Worm (Caenorhabditis elegans) whole organism, mixed stage, embryonic: Measurements from ENCODE around the gene K10D2.5.

ENCODE experiments used
- M03D4.4 ChIP-seq: sonication (generic microtip); optimal IDR thresholded peaks from 2 replicates; lab custom pipeline; 2017; ENCODE audit warnings: mild to moderate bottlenecking, missing genetic modification characterization, missing compliant biosample characterization
- bed-3 ChIP-seq: fragments of 200-800 bp; sonication (Bioruptor generic); optimal IDR thresholded peaks from 3 replicates; lab custom pipeline; 2018; ENCODE audit warnings: mild to moderate bottlenecking, missing genetic modification characterization, moderate library complexity, missing compliant biosample characterization
- blmp-1 ChIP-seq: fragments of 150-350 bp; optimal IDR thresholded peaks from 2 replicates; lab custom pipeline; 2014; ENCODE audit warnings: missing biosample characterization, missing genetic modification characterization
- ceh-39 ChIP-seq: fragments of 150-350 bp; optimal IDR thresholded peaks from 2 replicates; lab custom pipeline; 2014; ENCODE audit warnings: missing biosample characterization, missing genetic modification characterization
- ceh-83 ChIP-seq: fragments of 200-800 bp; sonication (Bioruptor generic); optimal IDR thresholded peaks from 2 replicates; lab custom pipeline; 2018; ENCODE audit warnings: mild to moderate bottlenecking, missing genetic modification characterization, missing compliant biosample characterization
- ces-1 ChIP-seq: fragments of 150-350 bp; optimal IDR thresholded peaks from 2 replicates; lab custom pipeline; 2014; ENCODE audit warnings: missing biosample characterization, missing genetic modification reagents, missing genetic modification characterization
- drap-1 ChIP-seq: fragments of 200-800 bp; sonication (Bioruptor generic); optimal IDR thresholded peaks from 3 replicates; lab custom pipeline; 2018; ENCODE audit warnings: mild to moderate bottlenecking, missing genetic modification characterization, missing compliant biosample characterization
- elt-3 ChIP-seq: fragments of 150-350 bp; optimal IDR thresholded peaks from 2 replicates; lab custom pipeline; 2014; ENCODE audit warnings: missing biosample characterization, missing genetic modification characterization
- flh-1 ChIP-seq: fragments of 200-800 bp; sonication (Bioruptor generic); optimal IDR thresholded peaks from 2 replicates; lab custom pipeline; 2018; ENCODE audit warnings: mild to moderate bottlenecking, missing genetic modification characterization, moderate library complexity, missing compliant biosample characterization
- ham-2 ChIP-seq: fragments of 200-800 bp; sonication (Bioruptor generic); optimal IDR thresholded peaks from 2 replicates; lab custom pipeline; 2018; ENCODE audit warnings: mild to moderate bottlenecking, missing genetic modification characterization, missing compliant biosample characterization
- hlh-1 ChIP-seq: fragments of 150-350 bp; optimal IDR thresholded peaks from 2 replicates; lab custom pipeline; 2014; ENCODE audit warnings: missing biosample characterization, missing genetic modification reagents, missing genetic modification characterization
- lin-13 ChIP-seq: fragments of 150-350 bp; optimal IDR thresholded peaks from 2 replicates; lab custom pipeline; 2014; ENCODE audit warnings: missing biosample characterization, missing genetic modification characterization
- lin-32 ChIP-seq: fragments of 200-800 bp; sonication (Bioruptor generic); optimal IDR thresholded peaks from 2 replicates; lab custom pipeline; 2018; ENCODE audit warnings: mild to moderate bottlenecking, missing genetic modification characterization, missing compliant biosample characterization
- lsy-2 ChIP-seq: fragments of 150-350 bp; optimal IDR thresholded peaks from 2 replicates; lab custom pipeline; 2014; ENCODE audit warnings: missing biosample characterization, missing genetic modification characterization
- mab-5 ChIP-seq: fragments of 150-350 bp; optimal IDR thresholded peaks from 2 replicates; lab custom pipeline; 2014; ENCODE audit warnings: missing biosample characterization, missing genetic modification characterization
- nhr-12 ChIP-seq: fragments of 150-350 bp; optimal IDR thresholded peaks from 2 replicates; lab custom pipeline; 2014; ENCODE audit warnings: missing biosample characterization, missing genetic modification characterization
- nhr-2 ChIP-seq: fragments of 150-350 bp; optimal IDR thresholded peaks from 2 replicates; lab custom pipeline; 2014; ENCODE audit warnings: missing biosample characterization, missing genetic modification characterization
- nhr-237 ChIP-seq: fragments of 150-350 bp; optimal IDR thresholded peaks from 2 replicates; lab custom pipeline; 2014; ENCODE audit warnings: missing biosample characterization, missing genetic modification characterization
- nhr-76 ChIP-seq: sonication (generic microtip); optimal IDR thresholded peaks from 2 replicates; lab custom pipeline; 2017; ENCODE audit warnings: missing biosample characterization, missing genetic modification characterization
- pha-4 ChIP-seq: fragments of 150-350 bp; optimal IDR thresholded peaks from 2 replicates; lab custom pipeline; 2018; ENCODE audit warnings: missing biosample characterization, missing genetic modification reagents, missing genetic modification characterization
- sem-2 ChIP-seq: fragments of 200-800 bp; sonication (Bioruptor generic); optimal IDR thresholded peaks from 2 replicates; lab custom pipeline; 2018; ENCODE audit warnings: mild to moderate bottlenecking, missing genetic modification characterization, missing compliant biosample characterization
- snpc-4 ChIP-seq: fragments of 150-350 bp; optimal IDR thresholded peaks from 2 replicates; lab custom pipeline; 2014; ENCODE audit warnings: missing biosample characterization, missing genetic modification characterization
- sptf-1 ChIP-seq: sonication (generic microtip); optimal IDR thresholded peaks from 2 replicates; lab custom pipeline; 2017; ENCODE audit warnings: mild to moderate bottlenecking, missing genetic modification characterization, moderate library complexity, missing compliant biosample characterization
- tbx-8 ChIP-seq: fragments of 200-800 bp; sonication (Bioruptor generic); optimal IDR thresholded peaks from 2 replicates; lab custom pipeline; 2018; ENCODE audit warnings: mild to moderate bottlenecking, missing genetic modification characterization, moderate library complexity, missing compliant biosample characterization
- unc-120 ChIP-seq: sonication (generic microtip); optimal IDR thresholded peaks from 2 replicates; lab custom pipeline; 2017; ENCODE audit warnings: missing genetic modification characterization, missing compliant biosample characterization; ENCODE audit not compliant: poor library complexity, severe bottlenecking
- unc-39 ChIP-seq: fragments of 150-350 bp; optimal IDR thresholded peaks from 2 replicates; lab custom pipeline; 2014; ENCODE audit warnings: missing biosample characterization, missing genetic modification characterization
- unc-62 ChIP-seq: fragments of 150-350 bp; optimal IDR thresholded peaks from 2 replicates; lab custom pipeline; 2014; ENCODE audit warnings: missing biosample characterization, missing genetic modification reagents, missing genetic modification characterization
- zip-8 ChIP-seq: fragments of 150-350 bp; optimal IDR thresholded peaks from 2 replicates; lab custom pipeline; 2014; ENCODE audit warnings: missing biosample characterization, missing genetic modification characterization

The K10D2.5 gene

ce11 chrIII:5137685-5138084 is 34.8 kb upstream of the K10D2.5 start:
- TF ChIP-seq zip-8 (tag; lab: Kevin White, UChicago) (no peak), tbx-8 (GFP tag; lab: Kevin White, UChicago) (no peak), snpc-4 (no peak), drap-1 (GFP tag; lab: Kevin White, UChicago) (no peak), mab-5 (tag; lab: Kevin White, UChicago) (no peak), bed-3 (no peak), lsy-2 (no peak), lin-32 (GFP tag; lab: Kevin White, UChicago) (no peak), ceh-39 (tag; lab: Kevin White, UChicago) (no peak), blmp-1 (no peak), pha-4 (tag; lab: Kevin White, UChicago) (no peak), M03D4.4 (tag; lab: Kevin White, UChicago) (no peak), nhr-2 (tag; lab: Kevin White, UChicago) (no peak), elt-3 (no peak), sem-2 (GFP tag; lab: Kevin White, UChicago) (no peak), unc-39 (no peak), sptf-1 (tag; lab: Kevin White, UChicago) (no peak)

- peak; percentile 52 for TF ChIP-seq nhr-2 (tag; lab: Kevin White, UChicago)
- TF ChIP-seq bed-3: no peak
- TF ChIP-seq ces-1 (GFP tag; lab: Kevin White, UChicago): peak; percentile 89
Measured at ce11 chrIII:5138940-5139533, 33.5 kb upstream of the K10D2.5 start.

ce11 chrIII:5139768-5140167 is 32.8 kb upstream of the K10D2.5 start:
- TF ChIP-seq bed-3 (no peak), unc-62 (GFP tag; lab: Kevin White, UChicago) (peak; percentile 80), nhr-76 (tag; lab: Kevin White, UChicago) (no peak), blmp-1 (no peak), hlh-1 (tag; lab: Kevin White, UChicago) (peak; percentile 66), ceh-39 (tag; lab: Kevin White, UChicago) (no peak), ceh-83 (GFP tag; lab: Kevin White, UChicago) (no peak), mab-5 (tag; lab: Kevin White, UChicago) (no peak), lin-32 (GFP tag; lab: Kevin White, UChicago) (no peak), drap-1 (GFP tag; lab: Kevin White, UChicago) (no peak), unc-120 (peak; percentile 20), unc-39 (no peak)

- TF ChIP-seq drap-1 (GFP tag; lab: Kevin White, UChicago) (no peak), unc-62 (GFP tag; lab: Kevin White, UChicago) (peak; percentile 49), hlh-1 (tag; lab: Kevin White, UChicago) (peak; percentile 66), sptf-1 (tag; lab: Kevin White, UChicago) (no peak)
Measured at ce11 chrIII:5140559-5140958, 32.0 kb upstream of the K10D2.5 start.

- TF ChIP-seq hlh-1 (tag; lab: Kevin White, UChicago) (no peak), unc-62 (GFP tag; lab: Kevin White, UChicago) (no peak), flh-1 (GFP tag; lab: Kevin White, UChicago) (no peak), ceh-83 (GFP tag; lab: Kevin White, UChicago) (no peak), zip-8 (tag; lab: Kevin White, UChicago) (no peak), pha-4 (tag; lab: Kevin White, UChicago) (no peak), unc-39 (no peak), lin-32 (GFP tag; lab: Kevin White, UChicago) (no peak), blmp-1 (no peak), ces-1 (GFP tag; lab: Kevin White, UChicago) (no peak), snpc-4 (no peak), ceh-39 (tag; lab: Kevin White, UChicago) (no peak), lin-13 (tag; lab: Kevin White, UChicago) (no peak), ham-2 (GFP tag; lab: Kevin White, UChicago) (no peak), nhr-2 (tag; lab: Kevin White, UChicago) (no peak), M03D4.4 (tag; lab: Kevin White, UChicago) (no peak), nhr-237 (tag; lab: Kevin White, UChicago) (no peak), drap-1 (GFP tag; lab: Kevin White, UChicago) (no peak), lsy-2 (no peak), nhr-12 (no peak)
Measured at ce11 chrIII:5141935-5142334, 30.6 kb upstream of the K10D2.5 start.

- TF ChIP-seq nhr-2 (tag; lab: Kevin White, UChicago) (peak; percentile 52), ces-1 (GFP tag; lab: Kevin White, UChicago) (peak; percentile 49), bed-3 (no peak)
Measured at ce11 chrIII:5143520-5143919, 29.0 kb upstream of the K10D2.5 start.
